Worm (Caenorhabditis elegans) whole organism, L2 larva: ENCODE measurements around the gene Y43F8C.7.

ENCODE experiments used
- C34F6.9 ChIP-seq: fragments of 150-350 bp; optimal IDR thresholded peaks from 2 replicates; lab custom pipeline; 2014; ENCODE audit warnings: missing biosample characterization, missing genetic modification characterization
- F13H6.1 ChIP-seq: sonication (generic microtip); optimal IDR thresholded peaks from 2 replicates; lab custom pipeline; 2016; ENCODE audit warnings: missing genetic modification characterization, missing compliant biosample characterization
- ZK546.5 ChIP-seq: sonication (generic microtip); optimal IDR thresholded peaks from 2 replicates; lab custom pipeline; 2017; ENCODE audit warnings: missing biosample characterization, missing genetic modification characterization
- ama-1 ChIP-seq: fragments of 150-350 bp; optimal IDR thresholded peaks from 2 replicates; lab custom pipeline; 2018; ENCODE audit warnings: inconsistent platforms
- ceh-82 ChIP-seq: fragments of 150-350 bp; optimal IDR thresholded peaks from 2 replicates; lab custom pipeline; 2014; ENCODE audit warnings: missing biosample characterization, missing genetic modification characterization
- crh-2 ChIP-seq: sonication (generic microtip); optimal IDR thresholded peaks from 2 replicates; lab custom pipeline; 2017; ENCODE audit warnings: missing biosample characterization, missing genetic modification characterization
- dmd-4 ChIP-seq: sonication (generic microtip); optimal IDR thresholded peaks from 2 replicates; lab custom pipeline; 2017; ENCODE audit warnings: missing biosample characterization, missing genetic modification characterization
- elt-3 ChIP-seq: sonication (generic microtip); optimal IDR thresholded peaks from 2 replicates; lab custom pipeline; 2017; ENCODE audit warnings: missing biosample characterization, missing genetic modification characterization
- fos-1 ChIP-seq: fragments of 150-350 bp; optimal IDR thresholded peaks from 2 replicates; lab custom pipeline; 2014; ENCODE audit warnings: missing biosample characterization, missing genetic modification characterization
- gmeb-1 ChIP-seq: fragments of 150-350 bp; optimal IDR thresholded peaks from 2 replicates; lab custom pipeline; 2014; ENCODE audit warnings: missing biosample characterization, missing genetic modification characterization
- lin-11 ChIP-seq: fragments of 150-350 bp; sonication (generic microtip); optimal IDR thresholded peaks from 2 replicates; lab custom pipeline; 2014; ENCODE audit warnings: missing biosample characterization, missing genetic modification characterization, inconsistent platforms, mixed read lengths
- lsy-2 ChIP-seq, 2 experiments: fragments of 150-350 bp in 1 of 2; sonication (generic microtip) in 1 of 2; optimal IDR thresholded peaks; 2 replicates each; lab custom pipeline; 2014 to 2017; ENCODE audit warnings: missing biosample characterization in 2 of 2, missing genetic modification characterization in 2 of 2
- mab-5 ChIP-seq: fragments of 150-350 bp; optimal IDR thresholded peaks from 2 replicates; lab custom pipeline; 2014; ENCODE audit warnings: missing biosample characterization, missing genetic modification characterization
- mbf-1 ChIP-seq: sonication (generic microtip); optimal IDR thresholded peaks from 2 replicates; lab custom pipeline; 2017; ENCODE audit warnings: missing biosample characterization, missing genetic modification characterization
- mdl-1 ChIP-seq, 2 experiments: fragments of 150-350 bp in 1 of 2; sonication (generic microtip) in 1 of 2; optimal IDR thresholded peaks; 2 replicates each; lab custom pipeline; 2017; ENCODE audit warnings: missing biosample characterization in 2 of 2, missing genetic modification characterization in 2 of 2
- nhr-10 ChIP-seq: sonication (generic microtip); optimal IDR thresholded peaks from 2 replicates; lab custom pipeline; 2017; ENCODE audit warnings: missing biosample characterization, missing genetic modification characterization
- nhr-12 ChIP-seq: fragments of 150-350 bp; optimal IDR thresholded peaks from 2 replicates; lab custom pipeline; 2014; ENCODE audit warnings: missing biosample characterization, missing genetic modification characterization
- nhr-129 ChIP-seq: fragments of 150-350 bp; optimal IDR thresholded peaks from 2 replicates; lab custom pipeline; 2014; ENCODE audit warnings: missing biosample characterization, missing genetic modification characterization
- nhr-23 ChIP-seq: fragments of 150-350 bp; optimal IDR thresholded peaks from 2 replicates; lab custom pipeline; 2014; ENCODE audit warnings: missing biosample characterization, missing genetic modification reagents, missing genetic modification characterization
- nhr-25 ChIP-seq: fragments of 150-350 bp; sonication (generic microtip); optimal IDR thresholded peaks from 3 replicates; lab custom pipeline; 2014; ENCODE audit warnings: missing biosample characterization, missing genetic modification characterization
- nhr-6 ChIP-seq: fragments of 150-350 bp; optimal IDR thresholded peaks from 2 replicates; lab custom pipeline; 2014; ENCODE audit warnings: missing biosample characterization, missing genetic modification characterization
- nhr-77 ChIP-seq: fragments of 150-350 bp; optimal IDR thresholded peaks from 2 replicates; lab custom pipeline; 2014; ENCODE audit warnings: missing biosample characterization, missing genetic modification characterization
- peb-1 ChIP-seq: fragments of 150-350 bp; optimal IDR thresholded peaks from 2 replicates; lab custom pipeline; 2014; ENCODE audit warnings: missing biosample characterization, missing genetic modification characterization
- sem-4 ChIP-seq: fragments of 150-350 bp; optimal IDR thresholded peaks from 2 replicates; lab custom pipeline; 2014; ENCODE audit warnings: missing biosample characterization, missing genetic modification reagents, missing genetic modification characterization
- skn-1 ChIP-seq: sonication (generic microtip); optimal IDR thresholded peaks from 2 replicates; lab custom pipeline; 2017; ENCODE audit warnings: missing biosample characterization, missing genetic modification characterization
- sma-3 ChIP-seq: sonication (generic microtip); optimal IDR thresholded peaks from 2 replicates; lab custom pipeline; 2016; ENCODE audit warnings: missing genetic modification reagents, missing genetic modification characterization, missing compliant biosample characterization
- snpc-4 ChIP-seq: fragments of 150-350 bp; optimal IDR thresholded peaks from 2 replicates; lab custom pipeline; 2014; ENCODE audit warnings: missing biosample characterization, missing genetic modification characterization
- unc-39 ChIP-seq: fragments of 150-350 bp; optimal IDR thresholded peaks from 2 replicates; lab custom pipeline; 2014; ENCODE audit warnings: missing biosample characterization, missing genetic modification characterization
- unc-55 ChIP-seq: fragments of 150-350 bp; sonication (generic microtip); optimal IDR thresholded peaks from 3 replicates; lab custom pipeline; 2014; ENCODE audit warnings: missing biosample characterization, missing genetic modification reagents, missing genetic modification characterization
- ztf-1 ChIP-seq: fragments of 200-800 bp; sonication (Bioruptor generic); conservative IDR thresholded peaks from 2 replicates; pipeline ENCODE4 v1.3.6; 2022; ENCODE audit warnings: missing genetic modification characterization, missing compliant biosample characterization
- ztf-11 ChIP-seq: sonication (generic microtip); optimal IDR thresholded peaks from 2 replicates; lab custom pipeline; 2017; ENCODE audit warnings: missing biosample characterization, missing genetic modification characterization
- ztf-4 ChIP-seq: fragments of 150-350 bp; optimal IDR thresholded peaks from 2 replicates; lab custom pipeline; 2014; ENCODE audit warnings: missing biosample characterization, missing genetic modification characterization

The Y43F8C.7 gene

ce11 chrV:19643015-19643414, 815 bp downstream of the Y43F8C.7 start (continued):
- TF ChIP-seq ztf-4 (peak; percentile 10), nhr-6 (tag; lab: Kevin White, UChicago) (peak; percentile 15), mbf-1 (tag; lab: Kevin White, UChicago) (no peak), mab-5 (tag; lab: Kevin White, UChicago) (peak; percentile 45), nhr-25 (peak; percentile 17)
- TF ChIP-seq, all 48 proteins: peak for 25

ce11 chrV:19640808-19641207, 3.0 kb downstream of the Y43F8C.7 start, which contains the start of gene Y43F8C.6:
Y43F8C.6 (minus strand) TSS chrV:19640908.
- TF ChIP-seq ZK546.5 (no peak), lsy-2 (tag; optimal IDR thresholded peaks at IDR 0.05; lab: Kevin White, UChicago) (no peak), unc-55 (no peak), fos-1 (tag; lab: Kevin White, UChicago) (no peak), nhr-23 (tag; lab: Kevin White, UChicago) (no peak)

DNA sequence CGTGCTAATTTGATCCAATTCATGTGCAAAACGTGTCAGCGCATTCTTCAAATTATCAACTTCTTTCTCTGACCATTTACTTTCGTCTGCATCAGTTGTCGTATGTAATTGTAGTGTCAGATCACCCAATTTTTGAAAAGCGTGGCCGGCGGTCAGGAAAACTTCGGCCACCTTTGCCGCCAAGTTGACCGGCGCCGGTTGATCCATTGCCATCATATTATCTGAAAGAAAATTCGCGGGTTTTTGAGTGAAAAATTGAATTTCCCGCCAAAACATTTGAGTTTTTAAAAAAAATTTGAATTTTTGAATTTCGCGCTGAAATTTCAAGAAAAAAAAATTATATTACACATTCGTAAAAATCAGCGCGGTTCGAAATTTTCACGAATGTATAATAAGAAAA, 5.9 kb downstream of the Y43F8C.7 start:
- TF ChIP-seq sma-3 (GFP tag; lab: Kevin White, UChicago) (no peak), unc-39 (tag; lab: Kevin White, UChicago) (no peak), F13H6.1 (tag; lab: Kevin White, UChicago) (no peak), sem-4 (tag; lab: Kevin White, UChicago) (no peak), ztf-11 (tag; lab: Kevin White, UChicago) (no peak), mdl-1 (tag; optimal IDR thresholded peaks at IDR 0.05; lab: Kevin White, UChicago) (no peak), lsy-2 (tag; optimal IDR thresholded peaks at IDR 0.05; lab: Kevin White, UChicago) (no peak), unc-55 (no peak), nhr-23 (tag; lab: Kevin White, UChicago) (no peak), skn-1 (no peak), nhr-10 (tag; lab: Kevin White, UChicago) (no peak), mab-5 (tag; lab: Kevin White, UChicago) (no peak), elt-3 (no peak), lin-11 (tag; lab: Kevin White, UChicago) (no peak), mbf-1 (tag; lab: Kevin White, UChicago) (no peak), nhr-25 (no peak), ztf-1 (GFP tag; lab: Robert Waterston, UW) (no peak), ZK546.5 (no peak), peb-1 (tag; lab: Kevin White, UChicago) (no peak)

DNA sequence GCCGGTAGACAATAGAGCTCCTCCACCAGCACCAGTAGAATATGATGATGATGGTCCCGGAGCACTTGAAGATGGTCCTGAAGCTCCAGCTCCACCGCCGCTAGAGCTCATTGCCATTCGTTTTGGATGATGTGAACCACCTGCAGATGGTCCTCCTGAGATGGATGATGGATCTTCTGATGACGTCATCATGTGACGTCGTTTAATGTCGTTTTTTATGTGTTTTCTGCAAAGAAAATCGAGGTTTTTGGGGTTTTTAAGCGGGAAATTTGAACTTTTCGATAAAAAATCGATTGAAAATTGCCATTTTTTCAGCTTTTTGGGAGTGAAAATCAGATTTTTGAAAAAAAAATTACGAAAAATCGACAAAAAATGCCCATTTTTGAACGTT, 7.6 kb downstream of the Y43F8C.7 start:
- TF ChIP-seq nhr-12 (tag; lab: Kevin White, UChicago) (no peak), C34F6.9 (tag; lab: Kevin White, UChicago) (no peak), nhr-25 (no peak), ceh-82 (tag; lab: Kevin White, UChicago) (no peak), unc-55 (no peak), F13H6.1 (tag; lab: Kevin White, UChicago) (no peak), snpc-4 (tag; lab: Kevin White, UChicago) (no peak), nhr-77 (tag; lab: Kevin White, UChicago) (no peak)
- TF ChIP-seq, all 48 proteins: peak for 0

- no peak for TF ChIP-seq gmeb-1 (tag; lab: Kevin White, UChicago)
- no peak for TF ChIP-seq nhr-23 (tag; lab: Kevin White, UChicago)
- no peak for TF ChIP-seq sem-4 (tag; lab: Kevin White, UChicago)
- TF ChIP-seq nhr-129 (tag; lab: Kevin White, UChicago) = no peak
- TF ChIP-seq mbf-1 (tag; lab: Kevin White, UChicago) = no peak
- no peak for TF ChIP-seq elt-3
- TF ChIP-seq peb-1 (tag; lab: Kevin White, UChicago) = no peak
- TF ChIP-seq, all 48 proteins: peak for 0
Measured at ce11 chrV:19634197-19634596, 9.6 kb downstream of the Y43F8C.7 start.

- no peak for TF ChIP-seq mbf-1 (tag; lab: Kevin White, UChicago)
- no peak for TF ChIP-seq C34F6.9 (tag; lab: Kevin White, UChicago)
- TF ChIP-seq ztf-11 (tag; lab: Kevin White, UChicago) = no peak
Measured at ce11 chrV:19632948-19633347, 10.9 kb downstream of the Y43F8C.7 start.

DNA sequence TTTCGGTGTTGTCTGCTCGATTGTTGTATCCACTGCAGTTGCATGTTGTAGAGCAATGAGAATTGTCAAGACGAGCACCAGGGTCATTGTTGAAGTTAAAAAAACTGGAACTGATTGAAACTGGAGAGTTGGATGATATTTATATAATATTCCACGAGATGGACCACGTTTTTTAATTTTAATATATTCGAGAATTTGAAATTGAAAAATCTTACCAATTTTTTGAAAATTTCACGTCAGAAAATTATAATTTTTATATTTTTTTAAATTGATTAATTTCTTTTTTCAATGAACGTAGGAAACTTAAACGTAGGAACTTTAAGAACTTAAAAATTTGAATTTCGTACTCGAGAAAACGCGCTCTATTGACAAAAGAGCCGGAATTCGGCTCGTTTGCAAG, 11.3 kb downstream of the Y43F8C.7 start, which contains the start of gene Y43F8C.5:
Gene Y43F8C.5 (minus strand): TSS at position 101 of the 400 bp plus-strand sequence.
- TF ChIP-seq nhr-12 (tag; lab: Kevin White, UChicago) (no peak), gmeb-1 (tag; lab: Kevin White, UChicago) (no peak), ztf-1 (GFP tag; lab: Robert Waterston, UW) (no peak), crh-2 (tag; lab: Kevin White, UChicago) (no peak), ama-1 (no peak), unc-39 (tag; lab: Kevin White, UChicago) (no peak), ztf-4 (no peak), peb-1 (tag; lab: Kevin White, UChicago) (no peak), sem-4 (tag; lab: Kevin White, UChicago) (no peak), dmd-4 (tag; lab: Kevin White, UChicago) (no peak), nhr-25 (no peak), mdl-1 (tag; optimal IDR thresholded peaks at IDR 0.05; lab: Kevin White, UChicago) (no peak)
- TF ChIP-seq, all 48 proteins: peak for 0
